Worm (Caenorhabditis elegans): ENCODE measurements around the gene cdh-4.

Gene cdh-4

ce11 chrIII:4505726-4506125 lies 14.4 kb upstream of the cdh-4 start (continued):
- peak; percentile 39; the same call in 1 of the 2 replicates for TF ChIP-seq hmg-1.1 (GFP tag; IDR thresholded peaks at IDR 0.05)
- TF ChIP-seq ceh-82 (tag; optimal IDR thresholded peaks at IDR 0.05), result no peak
- no peak for TF ChIP-seq nhr-48 (tag; optimal IDR thresholded peaks at IDR 0.05)
- TF ChIP-seq sdz-12 (GFP tag; optimal IDR thresholded peaks at IDR 0.05), result no peak
- TF ChIP-seq mes-2 (tag; optimal IDR thresholded peaks at IDR 0.05; ENCODE audit: poor library complexity, severe bottlenecking), result no peak
- no peak for TF ChIP-seq lin-38 (GFP tag; IDR thresholded peaks at IDR 0.05)
- TF ChIP-seq egl-43 (GFP tag; IDR thresholded peaks at IDR 0.05), result peak; percentile 66
- peak; percentile 48 for TF ChIP-seq ctbp-1 (GFP tag; IDR thresholded peaks at IDR 0.05)
- no peak for TF ChIP-seq dve-1 (tag; optimal IDR thresholded peaks at IDR 0.05; ENCODE audit: insufficient read depth)
- TF ChIP-seq lin-39 (tag; optimal IDR thresholded peaks at IDR 0.05), result no peak
- TF ChIP-seq ZK337.2 (GFP tag; IDR thresholded peaks at IDR 0.05), result no peak
- no peak for TF ChIP-seq zip-2 (tag; optimal IDR thresholded peaks at IDR 0.05)
- no peak for TF ChIP-seq lin-15B (tag; optimal IDR thresholded peaks at IDR 0.05)
- TF ChIP-seq nhr-11 (tag; optimal IDR thresholded peaks at IDR 0.05), result no peak
- no peak for TF ChIP-seq snpc-4 (tag; optimal IDR thresholded peaks at IDR 0.05)
- TF ChIP-seq saeg-2 (GFP tag; IDR thresholded peaks at IDR 0.05), result no peak
- no peak for TF ChIP-seq nhr-237 (tag; optimal IDR thresholded peaks at IDR 0.05)
- no peak for TF ChIP-seq daf-8 (GFP tag; IDR thresholded peaks at IDR 0.05)
- TF ChIP-seq zfp-2 (tag; optimal IDR thresholded peaks at IDR 0.05), result no peak
- TF ChIP-seq hif-1 (tag; optimal IDR thresholded peaks at IDR 0.05), result peak in 1 of 2 experiments; percentile 3
- TF ChIP-seq lsy-2 (tag; optimal IDR thresholded peaks at IDR 0.05), result peak in 1 of 2 experiments; percentile 53
- TF ChIP-seq unc-39 (tag; optimal IDR thresholded peaks at IDR 0.05), result no peak
- no peak for TF ChIP-seq arid-1 (GFP tag; conservative IDR thresholded peaks at IDR 0.05)
- no peak for TF ChIP-seq ztf-7 (tag; optimal IDR thresholded peaks at IDR 0.05)
- no peak for TF ChIP-seq egl-27 (tag; optimal IDR thresholded peaks at IDR 0.05)
- no peak for TF ChIP-seq nhr-25 (tag; optimal IDR thresholded peaks at IDR 0.05; ENCODE audit: borderline replicate concordance, insufficient read depth)
- no peak for TF ChIP-seq snpc-1.2 (GFP tag; IDR thresholded peaks at IDR 0.05)
- no peak for TF ChIP-seq T20F7.1 (GFP tag; optimal IDR thresholded peaks at IDR 0.05)
- TF ChIP-seq F10B5.3 (tag; optimal IDR thresholded peaks at IDR 0.05), result no peak
- TF ChIP-seq dpl-1 (GFP tag; optimal IDR thresholded peaks at IDR 0.05), result no peak
- no peak for TF ChIP-seq ZK546.5 (tag; optimal IDR thresholded peaks at IDR 0.05)
- no peak for TF ChIP-seq madf-9 (GFP tag; conservative IDR thresholded peaks at IDR 0.05)
- TF ChIP-seq madf-5 (GFP tag; IDR thresholded peaks at IDR 0.05), result no peak
- TF ChIP-seq skn-1 (tag; optimal IDR thresholded peaks at IDR 0.05), result no peak
- no peak for TF ChIP-seq nhr-41 (GFP tag; IDR thresholded peaks at IDR 0.05)
- no peak for TF ChIP-seq Y5F2A.4 (GFP tag; optimal IDR thresholded peaks at IDR 0.05)
- TF ChIP-seq pha-4 (GFP tag; IDR thresholded peaks at IDR 0.05), result no peak
- no peak for TF ChIP-seq pha-4 (tag; optimal IDR thresholded peaks at IDR 0.05)
- TF ChIP-seq nhr-42 (GFP tag; IDR thresholded peaks at IDR 0.05), result no peak
- no peak for TF ChIP-seq nhr-77 (tag; optimal IDR thresholded peaks at IDR 0.05)
- no peak for TF ChIP-seq unc-130 (GFP tag; optimal IDR thresholded peaks at IDR 0.05)
- TF ChIP-seq F44E2.7 (GFP tag; IDR thresholded peaks at IDR 0.05), result no peak
- TF ChIP-seq lin-13 (GFP tag; optimal IDR thresholded peaks at IDR 0.05), result no peak
- TF ChIP-seq pqm-1 (tag; optimal IDR thresholded peaks at IDR 0.05), result no peak
- TF ChIP-seq attf-4 (tag; optimal IDR thresholded peaks at IDR 0.05), result no peak
- peak; percentile 33 for TF ChIP-seq mep-1 (tag; optimal IDR thresholded peaks at IDR 0.05)
- TF ChIP-seq cey-2 (tag; optimal IDR thresholded peaks at IDR 0.05; ENCODE audit: borderline replicate concordance, insufficient read depth), result no peak
- TF ChIP-seq mxl-3 (GFP tag; optimal IDR thresholded peaks at IDR 0.05), result no peak
- TF ChIP-seq spr-1 (tag; optimal IDR thresholded peaks at IDR 0.05), result no peak
- TF ChIP-seq ama-1 (optimal IDR thresholded peaks at IDR 0.05), result no peak
- TF ChIP-seq ceh-20 (GFP tag; IDR thresholded peaks at IDR 0.05), result no peak
- TF ChIP-seq ceh-44 (GFP tag; IDR thresholded peaks at IDR 0.05), result no peak
- no peak for TF ChIP-seq fos-1 (tag; optimal IDR thresholded peaks at IDR 0.05)

All from whole organism, L4 larva.